Worm (Caenorhabditis elegans) whole organism, L4/young adult: ENCODE data around the gene srh-181.
"Not testable (repeated sequence)": the region's sequence is repeated elsewhere in the genome, so short reads cannot be mapped to it uniquely, and the experiment has no call there.

Experiments used
- W03F9.2 ChIP-seq: fragments of 150-350 bp; optimal IDR thresholded peaks from 2 replicates; lab custom pipeline; 2014; ENCODE audit warnings: missing biosample characterization, missing genetic modification characterization
- dao-5 ChIP-seq: sonication (generic microtip); optimal IDR thresholded peaks from 2 replicates; lab custom pipeline; 2016; ENCODE audit warnings: missing genotype, missing genetic modification characterization, moderate library complexity, missing compliant biosample characterization
- him-1 ChIP-seq: sonication (generic microtip); optimal IDR thresholded peaks from 2 replicates; lab custom pipeline; 2016; ENCODE audit warnings: missing genotype, missing genetic modification reagents, missing genetic modification characterization, missing compliant biosample characterization

Gene srh-181

DNA sequence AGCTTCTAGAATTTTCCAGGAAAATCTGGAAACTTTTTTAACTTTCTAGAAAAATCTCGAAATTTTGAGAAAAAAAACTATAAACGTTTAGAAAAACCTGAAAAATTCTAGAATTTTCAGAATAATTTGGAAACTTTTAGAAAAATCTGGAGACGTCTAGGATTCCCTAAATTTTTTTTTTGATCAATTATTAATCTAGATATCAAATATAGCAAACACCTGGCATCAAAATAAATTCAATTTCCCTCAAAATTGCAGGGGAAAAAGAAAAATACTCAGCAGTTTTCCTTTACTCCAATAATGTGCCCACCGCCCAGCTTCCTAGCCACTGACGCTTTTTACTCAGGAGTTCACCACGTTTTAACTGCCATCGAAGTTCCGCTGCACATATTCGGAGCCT, at the start of gene srh-181:
Gene srh-181 (plus strand): TSS at position 301 of the 400 bp plus-strand sequence.
- TF ChIP-seq dao-5 (no peak), him-1 (tag; lab: Kevin White, UChicago) (no peak), W03F9.2 (no peak)

- TF ChIP-seq W03F9.2 (no peak), dao-5 (no peak), him-1 (tag; lab: Kevin White, UChicago) (no peak)
Measured at ce11 chrV:18425544-18425943, 48.8 kb upstream of the srh-181 start, which contains the start of gene ZK262.19. TSS of gene ZK262.19 (minus strand) at chrV:18425644.

- TF ChIP-seq him-1 (tag; lab: Kevin White, UChicago) (no peak), W03F9.2 (no peak), dao-5 (no peak)
Measured at ce11 chrV:18426280-18426679, 48.0 kb upstream of the srh-181 start, which contains the start of gene srw-83. TSS of gene srw-83 (plus strand) at chrV:18426580.

- TF ChIP-seq dao-5: no peak
- TF ChIP-seq him-1 (tag; lab: Kevin White, UChicago): no peak
- no peak for TF ChIP-seq W03F9.2
Measured at ce11 chrV:18430826-18431225, 43.5 kb upstream of the srh-181 start.

DNA sequence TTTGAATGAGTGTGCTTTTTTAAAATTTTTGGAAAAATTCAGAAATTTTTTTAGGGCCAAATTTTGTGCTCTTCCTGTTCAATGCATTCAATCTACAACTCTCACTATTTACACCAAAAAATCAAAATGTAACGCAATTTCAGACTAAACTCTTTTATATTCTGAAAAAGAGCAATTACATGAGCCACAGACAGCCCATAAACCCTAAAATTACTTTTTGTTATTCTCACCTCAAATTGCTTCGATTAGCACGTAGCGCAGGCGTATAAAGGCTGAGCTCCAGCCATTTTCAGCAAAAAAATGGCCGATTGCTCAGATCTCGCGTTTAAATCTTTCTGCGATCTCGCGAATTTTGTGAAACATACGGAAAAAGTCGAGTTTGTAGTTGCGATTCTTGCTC, 42.9 kb upstream of the srh-181 start, which contains the start of gene srw-82:
Gene srw-82 (plus strand): TSS at position 301 of the 400 bp plus-strand sequence.
- no peak for TF ChIP-seq him-1 (tag; lab: Kevin White, UChicago)
- TF ChIP-seq dao-5: no peak
- TF ChIP-seq W03F9.2: no peak

DNA sequence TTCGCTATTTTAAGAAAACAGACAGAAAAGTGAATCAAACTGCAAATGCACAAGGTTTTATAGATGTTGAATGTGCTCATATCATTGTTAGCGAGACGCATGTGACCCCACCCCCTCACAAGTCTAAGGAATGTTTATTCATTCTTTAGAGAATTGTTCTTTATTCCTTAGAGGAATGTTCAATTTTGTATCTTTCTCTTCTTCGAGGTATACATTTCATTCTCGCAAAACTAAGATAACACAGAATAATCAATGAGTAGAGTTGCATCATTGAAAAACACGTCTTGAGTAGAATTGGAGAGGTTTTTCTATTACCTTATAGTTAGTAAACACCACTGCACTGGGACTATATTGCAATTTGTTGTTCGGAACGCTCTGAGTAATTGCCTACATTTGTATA, 39.4 kb upstream of the srh-181 start, which contains the start of gene ZK262.20:
Gene ZK262.20 (minus strand): TSS at position 101 of the 400 bp plus-strand sequence.
- TF ChIP-seq dao-5 (no peak), him-1 (tag; lab: Kevin White, UChicago) (no peak), W03F9.2 (no peak)

- TF ChIP-seq him-1 (tag; lab: Kevin White, UChicago): no peak
Measured at ce11 chrV:18438081-18438480, 36.2 kb upstream of the srh-181 start, which contains the start of gene ZK262.8. TSS of gene ZK262.8 (plus strand) at chrV:18438381.

DNA sequence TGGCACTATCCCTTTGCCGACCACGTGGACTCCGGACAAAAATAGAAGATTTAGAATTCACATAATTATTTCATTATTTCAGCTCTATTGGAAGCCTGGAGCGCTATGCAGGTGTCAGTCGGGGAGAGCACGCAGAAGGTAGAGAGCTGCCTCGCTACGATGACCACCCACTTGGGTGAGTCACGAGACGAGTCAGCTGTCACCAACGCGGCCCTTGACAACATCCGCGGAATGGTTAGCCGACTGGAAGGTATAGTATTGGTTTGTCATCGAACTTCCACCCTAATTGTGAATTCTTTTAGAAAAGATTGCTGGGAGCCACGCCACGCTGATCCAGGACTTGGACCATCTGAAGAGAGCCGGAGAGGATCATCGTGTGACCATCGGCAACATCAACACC, 34.9 kb upstream of the srh-181 start, which contains the start of gene ZK262.9:
Gene ZK262.9 (plus strand): TSS at position 301 of the 400 bp plus-strand sequence.
- TF ChIP-seq him-1 (tag; lab: Kevin White, UChicago); W03F9.2; dao-5: not testable (repeated sequence)

DNA sequence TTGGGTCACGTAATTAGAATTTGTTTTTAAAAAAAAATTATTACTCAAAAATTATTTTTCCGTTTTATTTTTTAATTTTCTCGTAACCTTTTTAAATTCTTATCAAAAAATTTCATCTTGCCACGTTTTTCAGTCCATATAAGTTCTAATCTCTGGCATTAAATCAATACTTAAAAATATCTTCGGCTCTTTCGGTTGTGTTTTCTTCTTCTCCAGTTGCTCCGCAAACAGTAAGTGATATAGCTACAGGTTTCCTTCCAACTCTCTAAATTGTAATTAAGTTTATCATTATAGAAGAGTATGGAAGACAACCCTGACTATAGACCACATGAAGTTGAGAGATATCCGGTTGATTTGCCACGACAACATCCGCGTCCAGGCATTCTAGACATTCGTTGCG, 30.2 kb upstream of the srh-181 start, which contains the start of gene ZK228.1:
Gene ZK228.1 (plus strand): TSS at position 301 of the 400 bp plus-strand sequence.
- TF ChIP-seq dao-5 (no peak), W03F9.2 (no peak), him-1 (tag; lab: Kevin White, UChicago) (no peak)

- TF ChIP-seq W03F9.2 (no peak), dao-5 (no peak), him-1 (tag; lab: Kevin White, UChicago) (no peak)
Measured at ce11 chrV:18456574-18456973, 17.7 kb upstream of the srh-181 start, which contains the start of gene ZK228.10. TSS of gene ZK228.10 (plus strand) at chrV:18456874.

ce11 chrV:18461200-18461728, 13.1 kb upstream of the srh-181 start, which contains the start of gene ZK228.3:
TSS of gene ZK228.3 (minus strand) at chrV:18461250.
- TF ChIP-seq W03F9.2 (no peak), him-1 (tag; lab: Kevin White, UChicago) (no peak), dao-5 (no peak)

ce11 chrV:18462365-18462837, 11.9 kb upstream of the srh-181 start, which contains the start of gene ZK228.4:
TSS of gene ZK228.4 (plus strand) at chrV:18462787.
- TF ChIP-seq him-1 (tag; lab: Kevin White, UChicago): no peak

ce11 chrV:18468097-18468496, 6.2 kb upstream of the srh-181 start, which contains the start of gene ZK228.13:
TSS of gene ZK228.13 (minus strand) at chrV:18468197.
- TF ChIP-seq W03F9.2: no peak
- TF ChIP-seq him-1 (tag; lab: Kevin White, UChicago): no peak
- no peak for TF ChIP-seq dao-5

- TF ChIP-seq W03F9.2 (no peak), him-1 (tag; lab: Kevin White, UChicago) (no peak), dao-5 (no peak)
Measured at ce11 chrV:18473415-18473814, 908 bp upstream of the srh-181 start, which contains the start of gene srh-182. TSS of gene srh-182 (minus strand) at chrV:18473515.

- no peak for TF ChIP-seq W03F9.2
Measured at ce11 chrV:18476090-18476489, 1.8 kb downstream of the srh-181 start, which contains the start of gene srh-179. TSS of gene srh-179 (plus strand) at chrV:18476390.
